Fruit fly (Drosophila melanogaster) whole organism, adult: ENCODE data around the gene CG7656.

Experiments
- Clk ChIP-seq: fragments of 200-800 bp; sonication (Bioruptor generic); optimal IDR thresholded peaks from 2 replicates; lab custom pipeline; 2017; ENCODE audit warnings: missing biosample characterization, missing genetic modification characterization
- cnc ChIP-seq, 2 experiments: fragments of >200 bp; optimal IDR thresholded peaks; 2 replicates each; lab custom pipeline; 2017
- kay ChIP-seq: fragments of 200-800 bp; sonication (Bioruptor generic); peaks from one replicate; lab custom pipeline; 2016; ENCODE audit warnings: missing biosample characterization, missing genetic modification characterization, borderline replicate concordance
- tj ChIP-seq: fragments of 200-800 bp; sonication (Bioruptor generic); optimal IDR thresholded peaks from 3 replicates; lab custom pipeline; 2017; ENCODE audit warnings: missing biosample characterization, mild to moderate bottlenecking, missing genetic modification characterization, moderate library complexity

dm6 chr3L:15616900-15617299 is 28.9 kb upstream of the CG7656 start:
- TF ChIP-seq cnc (optimal IDR thresholded peaks at IDR 0.05; lab: Kevin White, UChicago) (no peak), tj (GFP tag; lab: Kevin White, UChicago) (no peak), kay (GFP tag; lab: Kevin White, UChicago) (no peak), Clk (GFP tag; lab: Kevin White, UChicago) (no peak)
